Worm (Caenorhabditis elegans): ENCODE results near the gene scp-1.

The scp-1 gene

DNA sequence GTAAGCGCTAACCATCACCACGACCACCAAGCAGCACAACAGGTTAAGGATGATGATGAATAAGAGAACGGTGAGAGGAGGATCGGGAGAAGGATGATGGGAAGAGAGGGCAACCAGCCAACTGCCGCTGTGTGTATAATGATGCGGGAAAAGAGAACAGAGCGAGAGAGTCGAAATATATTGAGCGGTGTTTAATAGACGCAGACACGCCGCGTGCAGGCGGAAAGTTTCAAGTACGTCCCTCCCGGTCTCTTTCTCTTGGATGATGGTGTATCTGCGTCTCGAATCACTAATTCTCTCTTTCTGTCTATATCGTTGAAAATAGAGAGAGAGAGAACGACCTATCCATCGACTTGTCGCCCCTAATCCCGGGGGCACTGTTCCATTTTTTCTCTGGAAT is 22.9 kb downstream of the scp-1 start:
- no peak for TF ChIP-seq nhr-237 (tag; optimal IDR thresholded peaks at IDR 0.05)
- TF ChIP-seq aly-2 (tag; optimal IDR thresholded peaks at IDR 0.05), result no peak
- no peak for TF ChIP-seq nhr-25 (tag; optimal IDR thresholded peaks at IDR 0.05)
- peak; percentile 77 for TF ChIP-seq nhr-23 (tag; optimal IDR thresholded peaks at IDR 0.05)
- no peak for TF ChIP-seq nhr-12 (tag; optimal IDR thresholded peaks at IDR 0.05)
- no peak for TF ChIP-seq nhr-76 (tag; optimal IDR thresholded peaks at IDR 0.05)
- no peak for TF ChIP-seq elt-1 (tag; optimal IDR thresholded peaks at IDR 0.05)
- TF ChIP-seq zag-1 (tag; optimal IDR thresholded peaks at IDR 0.05), result no peak
- no peak for TF ChIP-seq elt-3 (tag; optimal IDR thresholded peaks at IDR 0.05)
- TF ChIP-seq snpc-4 (tag; optimal IDR thresholded peaks at IDR 0.05), result peak; percentile 64
- TF ChIP-seq egl-5 (tag; optimal IDR thresholded peaks at IDR 0.05), result peak; percentile 66
- no peak for TF ChIP-seq ztf-4 (tag; optimal IDR thresholded peaks at IDR 0.05)
- TF ChIP-seq tbx-2 (tag; optimal IDR thresholded peaks at IDR 0.05), result peak; percentile 3
- no peak for TF ChIP-seq skn-1 (tag; optimal IDR thresholded peaks at IDR 0.05)
- TF ChIP-seq jun-1 (tag; optimal IDR thresholded peaks at IDR 0.05), result no peak
- TF ChIP-seq eor-1 (tag; optimal IDR thresholded peaks at IDR 0.05), result no peak
- TF ChIP-seq ceh-28 (tag; optimal IDR thresholded peaks at IDR 0.05), result peak; percentile 43
- TF ChIP-seq lin-15B (tag; optimal IDR thresholded peaks at IDR 0.05), result peak; percentile 27
- peak; percentile 58 for TF ChIP-seq nhr-43 (tag; optimal IDR thresholded peaks at IDR 0.05; ENCODE audit: poor library complexity, severe bottlenecking)
- no peak for TF ChIP-seq ceh-16 (tag; optimal IDR thresholded peaks at IDR 0.05)
- TF ChIP-seq lsy-12 (tag; optimal IDR thresholded peaks at IDR 0.05), result peak; percentile 8
- no peak for TF ChIP-seq fkh-2 (tag; optimal IDR thresholded peaks at IDR 0.05)
- TF ChIP-seq ceh-82 (tag; optimal IDR thresholded peaks at IDR 0.05), result no peak
- no peak for TF ChIP-seq mml-1 (tag; optimal IDR thresholded peaks at IDR 0.05)
- no peak for TF ChIP-seq fkh-10 (GFP tag; optimal IDR thresholded peaks at IDR 0.05)
- TF ChIP-seq elt-2 (tag; optimal IDR thresholded peaks at IDR 0.05), result peak; percentile 16
- peak; percentile 74 for TF ChIP-seq hmg-11 (tag; optimal IDR thresholded peaks at IDR 0.05)
- TF ChIP-seq nfya-1 (tag; optimal IDR thresholded peaks at IDR 0.05; ENCODE audit: insufficient read depth), result peak; percentile 70
- no peak for TF ChIP-seq ZK546.5 (tag; optimal IDR thresholded peaks at IDR 0.05)
- TF ChIP-seq unc-39 (tag; optimal IDR thresholded peaks at IDR 0.05), result no peak
- no peak for TF ChIP-seq nhr-11 (tag; optimal IDR thresholded peaks at IDR 0.05)
- no peak for TF ChIP-seq unc-62 (GFP tag; optimal IDR thresholded peaks at IDR 0.05)
- no peak for TF ChIP-seq nhr-28 (tag; optimal IDR thresholded peaks at IDR 0.05)
- TF ChIP-seq ama-1 (optimal IDR thresholded peaks at IDR 0.05), result no peak
- no peak for TF ChIP-seq nhr-67 (tag; optimal IDR thresholded peaks at IDR 0.05)
- no peak for TF ChIP-seq sea-2 (GFP tag; optimal IDR thresholded peaks at IDR 0.05)
- no peak for TF ChIP-seq pqm-1 (tag; optimal IDR thresholded peaks at IDR 0.05)
- peak; percentile 32 for TF ChIP-seq pha-4 (tag; optimal IDR thresholded peaks at IDR 0.05)
- no peak for TF ChIP-seq ztf-11 (tag; optimal IDR thresholded peaks at IDR 0.05)
- TF ChIP-seq egl-27 (tag; optimal IDR thresholded peaks at IDR 0.05), result no peak
- peak; percentile 63 for TF ChIP-seq lin-39 (tag; optimal IDR thresholded peaks at IDR 0.05)
- TF ChIP-seq ceh-9 (tag; optimal IDR thresholded peaks at IDR 0.05), result no peak
- peak; percentile 27 for TF ChIP-seq R02D3.7 (tag; optimal IDR thresholded peaks at IDR 0.05)
- TF ChIP-seq daf-12 (tag; optimal IDR thresholded peaks at IDR 0.05), result no peak
- no peak for TF ChIP-seq fos-1 (tag; optimal IDR thresholded peaks at IDR 0.05)
- TF ChIP-seq mdl-1 (tag; optimal IDR thresholded peaks at IDR 0.05), result peak; percentile 6
- TF ChIP-seq nhr-77 (tag; optimal IDR thresholded peaks at IDR 0.05), result no peak

- TF ChIP-seq hmg-11 (tag; optimal IDR thresholded peaks at IDR 0.05) (no peak), aly-2 (tag; optimal IDR thresholded peaks at IDR 0.05) (no peak), nhr-76 (tag; optimal IDR thresholded peaks at IDR 0.05) (no peak), skn-1 (tag; optimal IDR thresholded peaks at IDR 0.05) (no peak), nhr-11 (tag; optimal IDR thresholded peaks at IDR 0.05) (no peak), R02D3.7 (tag; optimal IDR thresholded peaks at IDR 0.05) (no peak), nhr-67 (tag; optimal IDR thresholded peaks at IDR 0.05) (no peak)
Measured at ce11 chrII:9358230-9358629, 24.4 kb downstream of the scp-1 start, which contains the start of gene mel-11. Gene mel-11 (plus strand): TSS chrII:9358530.
